Worm (Caenorhabditis elegans) whole organism, L3 larva: ENCODE data around the gene daf-15.

Experiments used
- aly-2 ChIP-seq: fragments of 150-350 bp; optimal IDR thresholded peaks from 2 replicates; lab custom pipeline; 2014; ENCODE audit warnings: missing biosample characterization, missing genetic modification characterization
- ama-1 ChIP-seq: fragments of 150-350 bp; optimal IDR thresholded peaks from 2 replicates; lab custom pipeline; 2018
- egl-27 ChIP-seq: sonication (generic microtip); optimal IDR thresholded peaks from 4 replicates; lab custom pipeline; 2017; ENCODE audit warnings: missing biosample characterization, missing genetic modification reagents, missing genetic modification characterization
- elt-1 ChIP-seq: fragments of 150-350 bp; optimal IDR thresholded peaks from 2 replicates; lab custom pipeline; 2014; ENCODE audit warnings: missing biosample characterization, missing genetic modification characterization
- fkh-10 ChIP-seq: sonication (generic microtip); optimal IDR thresholded peaks from 2 replicates; lab custom pipeline; 2017; ENCODE audit warnings: missing biosample characterization, missing genetic modification reagents, missing genetic modification characterization
- lin-15B ChIP-seq: fragments of 150-350 bp; optimal IDR thresholded peaks from 2 replicates; lab custom pipeline; 2014; ENCODE audit warnings: missing biosample characterization, missing genetic modification characterization
- nhr-12 ChIP-seq: fragments of 150-350 bp; optimal IDR thresholded peaks from 2 replicates; lab custom pipeline; 2014; ENCODE audit warnings: missing biosample characterization, missing genetic modification characterization
- nhr-28 ChIP-seq: fragments of 150-350 bp; optimal IDR thresholded peaks from 2 replicates; lab custom pipeline; 2014; ENCODE audit warnings: missing biosample characterization, missing genetic modification characterization
- nhr-76 ChIP-seq: fragments of 150-350 bp; sonication (generic microtip); optimal IDR thresholded peaks from 5 replicates; lab custom pipeline; 2014; ENCODE audit warnings: missing biosample characterization, missing genetic modification characterization
- pqm-1 ChIP-seq: fragments of 150-350 bp; optimal IDR thresholded peaks from 2 replicates; lab custom pipeline; 2017; ENCODE audit warnings: missing biosample characterization, missing genetic modification characterization, inconsistent platforms
- snpc-4 ChIP-seq: fragments of 150-350 bp; optimal IDR thresholded peaks from 2 replicates; lab custom pipeline; 2014; ENCODE audit warnings: missing biosample characterization, missing genetic modification characterization
- unc-62 ChIP-seq: fragments of 150-350 bp; sonication (generic microtip); optimal IDR thresholded peaks from 4 replicates; lab custom pipeline; 2014; ENCODE audit warnings: missing biosample characterization, missing genetic modification reagents, missing genetic modification characterization

DNA sequence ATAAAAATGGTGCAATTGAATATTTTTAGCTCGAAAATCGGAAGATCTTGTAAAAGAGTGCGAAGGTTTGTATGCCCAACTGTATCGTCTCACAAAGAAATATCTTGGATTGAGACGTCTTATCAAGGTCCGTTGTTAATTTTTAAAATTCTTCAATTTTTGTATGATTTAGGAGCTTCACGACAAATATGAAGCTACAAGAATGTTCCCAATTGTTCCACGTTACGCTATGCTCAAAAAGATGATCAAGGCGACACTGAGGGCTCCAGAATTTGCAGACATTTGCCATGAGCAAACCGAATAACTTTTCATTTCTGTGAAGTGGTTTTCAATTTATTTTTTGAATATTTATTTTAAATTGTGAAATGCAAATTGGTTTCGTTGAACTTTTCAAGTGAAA, 52.7 kb downstream of the daf-15 start:
- no peak for TF ChIP-seq nhr-28 (tag; lab: Kevin White, UChicago)
- TF ChIP-seq pqm-1 (tag; lab: Kevin White, UChicago): peak; percentile 4
- no peak for TF ChIP-seq nhr-76 (tag; lab: Kevin White, UChicago)
- no peak for TF ChIP-seq aly-2 (tag; lab: Kevin White, UChicago)
- no peak for TF ChIP-seq nhr-12 (tag; lab: Kevin White, UChicago)
- no peak for TF ChIP-seq fkh-10 (GFP tag; lab: Kevin White, UChicago)
- no peak for TF ChIP-seq egl-27 (tag; lab: Kevin White, UChicago)
- TF ChIP-seq snpc-4: no peak
- TF ChIP-seq unc-62 (GFP tag; lab: Kevin White, UChicago): no peak
- no peak for TF ChIP-seq lin-15B (tag; lab: Kevin White, UChicago)
- no peak for TF ChIP-seq elt-1
- TF ChIP-seq ama-1 (lab: Kevin White, UChicago): peak; percentile 96
